Worm (Caenorhabditis elegans): ENCODE results near the gene C18D4.6.

ce11 chrV:17566850-17567249 lies 28.7 kb upstream of the C18D4.6 start, which contains the start of gene C38D9.2:
- TF ChIP-seq ztf-29 (GFP tag; IDR thresholded peaks at IDR 0.05): no peak
- TF ChIP-seq flt-1 (GFP tag; IDR thresholded peaks at IDR 0.05): no peak
- TF ChIP-seq T22C8.4 (GFP tag; IDR thresholded peaks at IDR 0.05): no peak
- no peak for TF ChIP-seq ref-1 (GFP tag; conservative IDR thresholded peaks at IDR 0.05)
- no peak for TF ChIP-seq klf-2 (GFP tag; conservative IDR thresholded peaks at IDR 0.05)
- no peak for TF ChIP-seq ztf-23 (GFP tag; IDR thresholded peaks at IDR 0.05)
- TF ChIP-seq cog-1 (tag; optimal IDR thresholded peaks at IDR 0.05): no peak
